Worm (Caenorhabditis elegans): Measurements from ENCODE around the gene F36D3.8.
A peak's percentile ranks its signal among the peaks of the same experiment; 100 is the strongest.

Gene F36D3.8

ce11 chrV:16537908-16538446 is 11.0 kb downstream of the F36D3.8 start, which contains the start of gene Y32B12B.2 (continued):
- TF ChIP-seq let-607 (tag; optimal IDR thresholded peaks at IDR 0.05) (peak in 1 of 2 experiments; percentile 52), efl-1 (GFP tag; optimal IDR thresholded peaks at IDR 0.05) (peak; percentile 66), ztf-22 (GFP tag; optimal IDR thresholded peaks at IDR 0.05) (no peak), F57A8.1 (GFP tag; optimal IDR thresholded peaks at IDR 0.05) (no peak), aptf-2 (GFP tag; conservative IDR thresholded peaks at IDR 0.05) (0 out of 2 replicates have a peak, but pooled peaks have one; percentile 5), madf-6 (GFP tag; IDR thresholded peaks at IDR 0.05) (no peak; the same call in none of the 2 replicates), snpc-1.3 (tag; optimal IDR thresholded peaks at IDR 0.05; ENCODE audit: insufficient read depth) (no peak), Y95B8A.8 (GFP tag; IDR thresholded peaks at IDR 0.05) (no peak), hmg-1.2 (GFP tag; IDR thresholded peaks at IDR 0.05) (peak; percentile 81), xnd-1 (tag; optimal IDR thresholded peaks at IDR 0.05) (peak; percentile 38), fkh-3 (tag; optimal IDR thresholded peaks at IDR 0.05) (no peak), lir-1 (GFP tag; conservative IDR thresholded peaks at IDR 0.05) (peak; percentile 28; the same call in 1 of the 2 replicates), rec-8 (tag; optimal IDR thresholded peaks at IDR 0.05) (no peak), snpc-4 (GFP tag; optimal IDR thresholded peaks at IDR 0.05) (no peak), snpc-4 (tag; optimal IDR thresholded peaks at IDR 0.05) (peak in 2 of 4 experiments; percentile 52 to 73), F57C9.4 (tag; optimal IDR thresholded peaks at IDR 0.05) (no peak), T26A5.8 (tag; optimal IDR thresholded peaks at IDR 0.05) (no peak), dox-1 (GFP tag; IDR thresholded peaks at IDR 0.05) (peak; percentile 93), zfh-2 (GFP tag; conservative IDR thresholded peaks at IDR 0.05) (no peak), unc-130 (GFP tag; optimal IDR thresholded peaks at IDR 0.05) (peak; percentile 26), ceh-91 (GFP tag; IDR thresholded peaks at IDR 0.05) (peak; percentile 53), Y56A3A.18 (GFP tag; IDR thresholded peaks at IDR 0.05) (no peak), sdz-38 (tag; optimal IDR thresholded peaks at IDR 0.05) (no peak), mes-4 (tag; optimal IDR thresholded peaks at IDR 0.05) (no peak), ceh-27 (GFP tag; optimal IDR thresholded peaks at IDR 0.05) (peak; percentile 8), madf-10 (tag; optimal IDR thresholded peaks at IDR 0.05) (no peak), rcor-1 (GFP tag; IDR thresholded peaks at IDR 0.05) (0 out of 2 replicates have a peak, but pooled peaks have one; percentile 15), ztf-18 (tag; optimal IDR thresholded peaks at IDR 0.05) (peak; percentile 46), Y53F4B.3 (GFP tag; IDR thresholded peaks at IDR 0.05) (no peak), ztf-25 (GFP tag; IDR thresholded peaks at IDR 0.05) (no peak), lin-54 (GFP tag; optimal IDR thresholded peaks at IDR 0.05) (peak; percentile 57), hsf-1 (GFP tag; IDR thresholded peaks at IDR 0.05) (peak; percentile 61), bed-1 (GFP tag; IDR thresholded peaks at IDR 0.05) (peak; percentile 48; the same call in 1 of the 2 replicates), ztf-28 (GFP tag; IDR thresholded peaks at IDR 0.05) (peak; percentile 41; the same call in 1 of the 2 replicates), B0035.1 (tag; optimal IDR thresholded peaks at IDR 0.05) (no peak), D2030.7 (GFP tag; IDR thresholded peaks at IDR 0.05) (peak; percentile 67; the same call in 1 of the 2 replicates), snpc-1.1 (tag; optimal IDR thresholded peaks at IDR 0.05; ENCODE audit: insufficient read depth) (no peak), nhr-120 (GFP tag; IDR thresholded peaks at IDR 0.05) (no peak), mxl-1 (tag; optimal IDR thresholded peaks at IDR 0.05) (no peak)

Measured in whole organism, young adult.